Fruit fly (Drosophila melanogaster) whole organism, embryonic: ENCODE data around the gene MRG15.

Experiments
- Bgb ChIP-seq: fragments of 200-800 bp; sonication (Bioruptor generic); IDR thresholded peaks from 2 replicates; pipeline ENCODE4 v1.3.6; 2022; ENCODE audit warnings: missing biosample characterization, missing genetic modification characterization; ENCODE audit not compliant: partially characterized antibody
- CG10366 ChIP-seq: fragments of 200-800 bp; sonication (Bioruptor generic); IDR thresholded peaks from 2 replicates; pipeline ENCODE4 v1.3.6; 2022; ENCODE audit warnings: missing biosample characterization, missing genetic modification characterization
- CG10565 ChIP-seq: fragments of 200-800 bp; sonication (Bioruptor generic); optimal IDR thresholded peaks from 3 replicates; lab custom pipeline; 2016; ENCODE audit warnings: missing biosample characterization, mild to moderate bottlenecking, missing genetic modification characterization
- CG10654 ChIP-seq: fragments of 200-800 bp; sonication (Bioruptor generic); optimal IDR thresholded peaks from 2 replicates; lab custom pipeline; 2016; ENCODE audit warnings: missing biosample characterization, missing genetic modification characterization
- CG11504 ChIP-seq: fragments of 200-800 bp; sonication (Bioruptor generic); optimal IDR thresholded peaks from 3 replicates; lab custom pipeline; 2019; ENCODE audit warnings: missing biosample characterization, mild to moderate bottlenecking, missing genetic modification characterization, moderate library complexity
- CG12219 ChIP-seq: fragments of 200-800 bp; sonication (Bioruptor generic); optimal IDR thresholded peaks from 3 replicates; lab custom pipeline; 2018; ENCODE audit warnings: missing biosample characterization, mild to moderate bottlenecking, missing genetic modification characterization
- CG12769 ChIP-seq: fragments of 200-800 bp; sonication (Bioruptor generic); optimal IDR thresholded peaks from 2 replicates; lab custom pipeline; 2019; ENCODE audit warnings: missing biosample characterization, mild to moderate bottlenecking, missing genetic modification characterization, moderate library complexity
- CG1647 ChIP-seq: fragments of 200-800 bp; sonication (Bioruptor generic); optimal IDR thresholded peaks from 3 replicates; lab custom pipeline; 2016; ENCODE audit warnings: missing biosample characterization, missing genetic modification characterization
- CG17359 ChIP-seq: fragments of 200-800 bp; sonication (Bioruptor generic); optimal IDR thresholded peaks from 3 replicates; lab custom pipeline; 2018; ENCODE audit warnings: missing biosample characterization, mild to moderate bottlenecking, missing genetic modification characterization, moderate library complexity
- CG18619 ChIP-seq: fragments of 200-800 bp; sonication (Bioruptor generic); optimal IDR thresholded peaks from 3 replicates; lab custom pipeline; 2017; ENCODE audit warnings: missing biosample characterization, mild to moderate bottlenecking, missing genetic modification characterization
- CG31224 ChIP-seq: fragments of 200-800 bp; sonication (Bioruptor generic); IDR thresholded peaks from 2 replicates; pipeline ENCODE4 v1.3.6; 2022; ENCODE audit warnings: missing biosample characterization, missing genetic modification characterization
- CG33213 ChIP-seq: fragments of 200-800 bp; sonication (Bioruptor generic); optimal IDR thresholded peaks from 3 replicates; lab custom pipeline; 2016; ENCODE audit warnings: missing biosample characterization, missing genetic modification characterization
- CG3995 ChIP-seq: fragments of 200-800 bp; sonication (Bioruptor generic); optimal IDR thresholded peaks from 3 replicates; lab custom pipeline; 2016; ENCODE audit warnings: missing biosample characterization, missing genetic modification characterization
- CG4282 ChIP-seq: fragments of 200-800 bp; sonication (Bioruptor generic); optimal IDR thresholded peaks from 2 replicates; lab custom pipeline; 2016; ENCODE audit warnings: missing biosample characterization, missing genetic modification characterization
- CG6175 ChIP-seq: fragments of 200-800 bp; sonication (Bioruptor generic); IDR thresholded peaks from 3 replicates; pipeline ENCODE4 v1.3.6; 2022; ENCODE audit warnings: missing biosample characterization, missing genetic modification characterization
- CG7556 ChIP-seq: fragments of 200-800 bp; sonication (Bioruptor generic); optimal IDR thresholded peaks from 2 replicates; lab custom pipeline; 2017; ENCODE audit warnings: missing biosample characterization, mild to moderate bottlenecking, missing genetic modification characterization
- CG8478 ChIP-seq: fragments of >200 bp; optimal IDR thresholded peaks from 2 replicates; lab custom pipeline; 2018
- CG8944 ChIP-seq: fragments of 200-800 bp; sonication (Bioruptor generic); optimal IDR thresholded peaks from 3 replicates; lab custom pipeline; 2016; ENCODE audit warnings: missing biosample characterization, missing genetic modification characterization
- Dip2 ChIP-seq: fragments of 200-800 bp; sonication (Bioruptor generic); IDR thresholded peaks from 2 replicates; pipeline ENCODE4 v1.3.6; 2022; ENCODE audit warnings: missing biosample characterization, missing genetic modification characterization
- Elba2 ChIP-seq: fragments of 200-800 bp; sonication (Bioruptor generic); optimal IDR thresholded peaks from 3 replicates; lab custom pipeline; 2016; ENCODE audit warnings: missing biosample characterization, missing genetic modification characterization
- Ets65A ChIP-seq: fragments of 200-800 bp; sonication (Bioruptor generic); peaks from one replicate; lab custom pipeline; 2016; ENCODE audit warnings: missing biosample characterization, missing genetic modification characterization
- HLH4C ChIP-seq: fragments of 200-800 bp; sonication (Bioruptor generic); IDR thresholded peaks from 3 replicates; pipeline ENCODE4 v1.3.6; 2022; ENCODE audit warnings: missing biosample characterization, missing genetic modification characterization; ENCODE audit not compliant: partially characterized antibody
- HmgZ ChIP-seq: fragments of 200-800 bp; sonication (Bioruptor generic); optimal IDR thresholded peaks from 2 replicates; lab custom pipeline; 2018; ENCODE audit warnings: missing biosample characterization, mild to moderate bottlenecking, missing genetic modification characterization
- Hmr ChIP-seq: fragments of 200-800 bp; sonication (Bioruptor generic); optimal IDR thresholded peaks from 3 replicates; lab custom pipeline; 2017; ENCODE audit warnings: mild to moderate bottlenecking, missing biosample characterization, missing genetic modification reagents, missing genetic modification characterization
- Jarid2 ChIP-seq: fragments of 200-800 bp; sonication (Bioruptor generic); optimal IDR thresholded peaks from 3 replicates; lab custom pipeline; 2017; ENCODE audit warnings: mild to moderate bottlenecking, missing biosample characterization, missing genetic modification reagents, missing genetic modification characterization
- MESR4 ChIP-seq: fragments of 200-800 bp; sonication (Bioruptor generic); optimal IDR thresholded peaks from 2 replicates; lab custom pipeline; 2018; ENCODE audit warnings: missing biosample characterization, mild to moderate bottlenecking, missing genetic modification characterization, moderate library complexity
- MTF-1 ChIP-seq: fragments of 200-800 bp; sonication (Bioruptor generic); optimal IDR thresholded peaks from 2 replicates; lab custom pipeline; 2018; ENCODE audit warnings: missing biosample characterization, mild to moderate bottlenecking, missing genetic modification characterization, borderline replicate concordance
- Oli ChIP-seq: fragments of 200-800 bp; sonication (Bioruptor generic); optimal IDR thresholded peaks from 2 replicates; lab custom pipeline; 2018; ENCODE audit warnings: missing biosample characterization, mild to moderate bottlenecking, missing genetic modification characterization, moderate library complexity
- Sox102F ChIP-seq: fragments of 200-800 bp; sonication (Bioruptor generic); optimal IDR thresholded peaks from 2 replicates; lab custom pipeline; 2018; ENCODE audit warnings: missing biosample characterization, mild to moderate bottlenecking, missing genetic modification characterization, moderate library complexity
- Xrp1 ChIP-seq: fragments of 200-800 bp; sonication (Bioruptor generic); IDR thresholded peaks from 2 replicates; pipeline ENCODE4 v1.3.6; 2022; ENCODE audit warnings: missing biosample characterization, missing genetic modification characterization
- amos ChIP-seq: fragments of 200-800 bp; sonication (Bioruptor generic); IDR thresholded peaks from 2 replicates; pipeline ENCODE4 v1.3.6; 2022; ENCODE audit warnings: missing biosample characterization, missing genetic modification characterization; ENCODE audit not compliant: partially characterized antibody
- chinmo ChIP-seq: fragments of 200-800 bp; sonication (Bioruptor generic); IDR thresholded peaks from 4 replicates; pipeline ENCODE4 v1.3.6; 2022; ENCODE audit warnings: missing biosample characterization, missing genetic modification characterization; ENCODE audit not compliant: partially characterized antibody
- corto ChIP-seq: fragments of 200-800 bp; sonication (Bioruptor generic); optimal IDR thresholded peaks from 2 replicates; lab custom pipeline; 2016; ENCODE audit warnings: missing biosample characterization, mild to moderate bottlenecking, missing genetic modification characterization, moderate library complexity
- dmrt11E ChIP-seq: fragments of 200-800 bp; sonication (Bioruptor generic); optimal IDR thresholded peaks from 3 replicates; lab custom pipeline; 2018; ENCODE audit warnings: missing biosample characterization, mild to moderate bottlenecking, missing genetic modification characterization, moderate library complexity
- dysf ChIP-seq: fragments of 200-800 bp; sonication (Bioruptor generic); IDR thresholded peaks from 3 replicates; pipeline ENCODE4 v1.3.6; 2022; ENCODE audit warnings: missing biosample characterization, missing genetic modification characterization
- ewg ChIP-seq: fragments of 200-800 bp; sonication (Bioruptor generic); optimal IDR thresholded peaks from 3 replicates; lab custom pipeline; 2017; ENCODE audit warnings: mild to moderate bottlenecking, missing biosample characterization, missing genetic modification reagents, missing genetic modification characterization
- gcm2 ChIP-seq: fragments of 200-800 bp; sonication (Bioruptor generic); optimal IDR thresholded peaks from 2 replicates; lab custom pipeline; 2016; ENCODE audit warnings: missing biosample characterization, missing genetic modification characterization
- grau ChIP-seq: fragments of 200-800 bp; optimal IDR thresholded peaks from 3 replicates; lab custom pipeline; 2019; ENCODE audit warnings: missing biosample characterization, mild to moderate bottlenecking, missing genetic modification characterization, moderate library complexity
- odd ChIP-seq: fragments of 200-800 bp; sonication (Bioruptor generic); optimal IDR thresholded peaks from 2 replicates; lab custom pipeline; 2017; ENCODE audit warnings: missing biosample characterization, mild to moderate bottlenecking, missing genetic modification characterization
- otp ChIP-seq: fragments of 200-800 bp; sonication (Bioruptor generic); IDR thresholded peaks from 3 replicates; pipeline ENCODE4, ENCODE4 v1.3.6; 2022; ENCODE audit warnings: missing biosample characterization, missing genetic modification characterization
- p53 ChIP-seq: fragments of 200-800 bp; sonication (Bioruptor generic); optimal IDR thresholded peaks from 2 replicates; lab custom pipeline; 2016; ENCODE audit warnings: missing biosample characterization, missing genetic modification characterization
- pan ChIP-seq, 4 experiments: fragments of >200 bp in 3 of 4; fragments of 200-800 bp in 1 of 4; sonication (Bioruptor generic) in 1 of 4; optimal IDR thresholded peaks in 3 of 4; IDR thresholded peaks in 1 of 4; 2 replicates each; pipeline versions ENCODE4 v1.3.6 to Lab custom; 2017 to 2022; ENCODE audit warnings: missing biosample characterization in 2 of 4, missing genetic modification characterization in 2 of 4, mixed read lengths in 1 of 4
- sens ChIP-seq: fragments of 200-800 bp; sonication (Bioruptor generic); peaks from one replicate; lab custom pipeline; 2016; ENCODE audit warnings: missing biosample characterization, missing genetic modification characterization
- sna ChIP-seq: fragments of 200-800 bp; sonication (Bioruptor generic); IDR thresholded peaks from 2 replicates; pipeline ENCODE4 v1.3.6; 2022; ENCODE audit warnings: missing biosample characterization, missing genetic modification characterization; ENCODE audit not compliant: partially characterized antibody
- tgo ChIP-seq: fragments of 200-800 bp; sonication (Bioruptor generic); IDR thresholded peaks from 3 replicates; pipeline ENCODE4 v1.3.6; 2022; ENCODE audit warnings: missing biosample characterization, missing genetic modification characterization
- twi ChIP-seq: fragments of 200-800 bp; optimal IDR thresholded peaks from 2 replicates; lab custom pipeline; 2019; ENCODE audit warnings: missing biosample characterization, mild to moderate bottlenecking, missing genetic modification characterization, moderate library complexity
- zf30C ChIP-seq: fragments of 200-800 bp; sonication (Bioruptor generic); optimal IDR thresholded peaks from 3 replicates; lab custom pipeline; 2018; ENCODE audit warnings: missing biosample characterization, mild to moderate bottlenecking, missing genetic modification characterization

The MRG15 gene

dm6 chr3R:15293878-15294350 is 16.0 kb upstream of the MRG15 start (continued):
- TF ChIP-seq sens (GFP tag; lab: Kevin White, UChicago) (peak; percentile 37), Jarid2 (no peak)

dm6 chr3R:15293005-15293877 is 15.3 kb upstream of the MRG15 start:
- TF ChIP-seq twi (tag; lab: Kevin White, UChicago) (no peak), dmrt11E (tag; lab: Kevin White, UChicago) (no peak), Elba2 (GFP tag; lab: Kevin White, UChicago) (no peak), Sox102F (GFP tag; lab: Kevin White, UChicago) (peak; percentile 50), Oli (tag; lab: Kevin White, UChicago) (no peak), CG17359 (peak; percentile 41), CG4282 (GFP tag; lab: Kevin White, UChicago) (no peak), amos (GFP tag; lab: Robert Waterston, UW) (no peak), odd (GFP tag; lab: Kevin White, UChicago) (no peak), zf30C (GFP tag; lab: Kevin White, UChicago) (no peak), CG18619 (no peak), CG12769 (no peak), tgo (no peak), CG33213 (no peak), CG10654 (no peak), CG8944 (GFP tag; lab: Kevin White, UChicago) (no peak), CG7556 (GFP tag; lab: Kevin White, UChicago) (peak; percentile 26), CG3995 (GFP tag; lab: Kevin White, UChicago) (no peak), CG6175 (GFP tag; lab: Robert Waterston, UW) (no peak), Xrp1 (GFP tag; lab: Robert Waterston, UW) (no peak), CG8478 (no peak), HmgZ (tag; lab: Kevin White, UChicago) (no peak), pan (optimal IDR thresholded peaks at IDR 0.05; lab: Kevin White, UChicago) (no peak), pan (GFP tag; optimal IDR thresholded peaks at IDR 0.05 in 1 of 2, IDR thresholded peaks at IDR 0.05 in 1 of 2) (no peak), Hmr (GFP tag; lab: Kevin White, UChicago) (no peak), Ets65A (GFP tag; lab: Kevin White, UChicago) (no peak), p53 (GFP tag; lab: Kevin White, UChicago) (no peak), CG11504 (tag; lab: Kevin White, UChicago) (no peak), HLH4C (GFP tag; lab: Robert Waterston, UW) (no peak), CG12219 (GFP tag; lab: Kevin White, UChicago) (no peak), Bgb (no peak), CG10565 (GFP tag; lab: Kevin White, UChicago) (no peak), sna (GFP tag; lab: Robert Waterston, UW) (no peak), MTF-1 (no peak), CG31224 (no peak), dysf (no peak), CG1647 (GFP tag; lab: Kevin White, UChicago) (no peak), chinmo (GFP tag; lab: Robert Waterston, UW) (no peak), gcm2 (GFP tag; lab: Kevin White, UChicago) (no peak), Dip2 (no peak), grau (no peak), MESR4 (GFP tag; lab: Kevin White, UChicago) (no peak), corto (GFP tag; lab: Kevin White, UChicago) (peak; percentile 4), otp (GFP tag; lab: Robert Waterston, UW) (no peak), ewg (GFP tag; lab: Kevin White, UChicago) (no peak), CG10366 (no peak)
